Worm (Caenorhabditis elegans) whole organism, L4 larva: ENCODE measurements around the gene nhr-173.

Source experiments
- D1046.2 ChIP-seq: fragments of 200-800 bp; sonication (Bioruptor generic); IDR thresholded peaks from 2 replicates; pipeline ENCODE4 v1.3.6; 2022; ENCODE audit warnings: missing genetic modification characterization, missing compliant biosample characterization
- F37D6.2 ChIP-seq: sonication (generic microtip); optimal IDR thresholded peaks from 2 replicates; lab custom pipeline; 2016; ENCODE audit warnings: mild to moderate bottlenecking, missing genetic modification characterization, missing compliant biosample characterization
- Y105C5A.15 ChIP-seq: fragments of 200-800 bp; sonication (Bioruptor generic); IDR thresholded peaks from 2 replicates; pipeline ENCODE4 v1.3.6; 2022; ENCODE audit warnings: missing genetic modification characterization, missing compliant biosample characterization
- ZK546.5 ChIP-seq, 2 experiments: sonication (generic microtip); optimal IDR thresholded peaks; 2 replicates each; lab custom pipeline; 2017; ENCODE audit warnings: missing biosample characterization in 2 of 2, missing genetic modification characterization in 2 of 2
- aly-2 ChIP-seq: sonication (generic microtip); optimal IDR thresholded peaks from 2 replicates; lab custom pipeline; 2018; ENCODE audit warnings: missing biosample characterization, missing genetic modification characterization
- ceh-20 ChIP-seq: fragments of 200-800 bp; sonication (Bioruptor generic); IDR thresholded peaks from 2 replicates; pipeline ENCODE4 v1.3.6; 2022; ENCODE audit warnings: missing genetic modification reagents, missing genetic modification characterization, missing compliant biosample characterization
- ceh-32 ChIP-seq: sonication (generic microtip); optimal IDR thresholded peaks from 2 replicates; lab custom pipeline; 2016; ENCODE audit warnings: mild to moderate bottlenecking, missing genetic modification characterization, missing compliant biosample characterization; ENCODE audit not compliant: poor library complexity
- ceh-82 ChIP-seq: sonication (generic microtip); optimal IDR thresholded peaks from 2 replicates; lab custom pipeline; 2017; ENCODE audit warnings: missing biosample characterization, missing genetic modification characterization
- ces-1 ChIP-seq: fragments of 150-350 bp; sonication (generic microtip); optimal IDR thresholded peaks from 4 replicates; lab custom pipeline; 2014; ENCODE audit warnings: missing biosample characterization, missing genetic modification reagents, missing genetic modification characterization
- cey-2 ChIP-seq: sonication (generic microtip); optimal IDR thresholded peaks from 3 replicates; lab custom pipeline; 2017; ENCODE audit warnings: missing genetic modification characterization, mild to moderate bottlenecking, missing compliant biosample characterization, antibody characterized with exemption, borderline replicate concordance; ENCODE audit not compliant: insufficient read depth
- ctbp-1 ChIP-seq: fragments of 200-800 bp; sonication (Bioruptor generic); IDR thresholded peaks from 2 replicates; pipeline ENCODE4 v1.3.6; 2022; ENCODE audit warnings: missing genetic modification reagents, missing genetic modification characterization, missing compliant biosample characterization
- daf-12 ChIP-seq: fragments of 150-350 bp; optimal IDR thresholded peaks from 2 replicates; lab custom pipeline; 2014; ENCODE audit warnings: missing biosample characterization, missing genetic modification reagents, missing genetic modification characterization
- daf-16 ChIP-seq, 3 experiments: sonication (generic microtip); optimal IDR thresholded peaks; 2 replicates each; lab custom pipeline; 2016 to 2017; ENCODE audit warnings: missing genetic modification characterization in 3 of 3, missing genetic modification reagents in 3 of 3, mild to moderate bottlenecking in 2 of 3, missing compliant biosample characterization in 2 of 3, missing biosample characterization in 1 of 3, moderate library complexity in 1 of 3
- daf-8 ChIP-seq: fragments of 200-800 bp; sonication (Bioruptor generic); IDR thresholded peaks from 2 replicates; pipeline ENCODE4 v1.3.6; 2022; ENCODE audit warnings: missing genetic modification characterization, missing compliant biosample characterization
- dmd-6 ChIP-seq: fragments of 200-800 bp; sonication (Bioruptor generic); IDR thresholded peaks from 2 replicates; pipeline ENCODE4 v1.3.6; 2022; ENCODE audit warnings: missing genetic modification reagents, missing genetic modification characterization, missing compliant biosample characterization
- dpl-1 ChIP-seq: fragments of 150-350 bp; optimal IDR thresholded peaks from 2 replicates; lab custom pipeline; 2014; ENCODE audit warnings: missing biosample characterization, missing genetic modification reagents, missing genetic modification characterization
- dve-1 ChIP-seq: sonication (generic microtip); optimal IDR thresholded peaks from 2 replicates; lab custom pipeline; 2017; ENCODE audit warnings: antibody characterized with exemption, mild to moderate bottlenecking, missing genetic modification characterization, missing compliant biosample characterization; ENCODE audit not compliant: insufficient read depth
- gei-8 ChIP-seq: fragments of 200-800 bp; sonication (Bioruptor generic); optimal IDR thresholded peaks from 2 replicates; lab custom pipeline; 2018; ENCODE audit warnings: mild to moderate bottlenecking, missing genetic modification characterization, missing compliant biosample characterization
- hif-1 ChIP-seq, 2 experiments: sonication (generic microtip); optimal IDR thresholded peaks; 2 replicates each; lab custom pipeline; 2016 to 2017; ENCODE audit warnings: missing compliant biosample characterization in 2 of 2, missing genetic modification characterization in 2 of 2, missing genetic modification reagents in 2 of 2, missing genotype in 2 of 2, mild to moderate bottlenecking in 1 of 2
- hlh-11 ChIP-seq: fragments of 200-800 bp; sonication (Bioruptor generic); optimal IDR thresholded peaks from 2 replicates; lab custom pipeline; 2018; ENCODE audit warnings: mild to moderate bottlenecking, missing genetic modification characterization, missing compliant biosample characterization
- hlh-30 ChIP-seq: sonication (generic microtip); optimal IDR thresholded peaks from 2 replicates; lab custom pipeline; 2017; ENCODE audit warnings: antibody characterized with exemption, mild to moderate bottlenecking, missing genetic modification characterization, missing compliant biosample characterization; ENCODE audit not compliant: insufficient read depth
- jun-1 ChIP-seq: fragments of 150-350 bp; optimal IDR thresholded peaks from 2 replicates; lab custom pipeline; 2014; ENCODE audit warnings: missing biosample characterization, missing genetic modification reagents, missing genetic modification characterization
- lim-7 ChIP-seq: fragments of 200-800 bp; sonication (Bioruptor generic); IDR thresholded peaks from 2 replicates; pipeline ENCODE4 v1.3.6; 2022; ENCODE audit warnings: missing genetic modification characterization, missing compliant biosample characterization
- lin-1 ChIP-seq: fragments of 200-800 bp; sonication (Bioruptor generic); IDR thresholded peaks from 2 replicates; pipeline ENCODE4 v1.3.6; 2022; ENCODE audit warnings: missing genetic modification reagents, missing genetic modification characterization, missing compliant biosample characterization
- lin-13 ChIP-seq: fragments of 150-350 bp; optimal IDR thresholded peaks from 2 replicates; lab custom pipeline; 2014; ENCODE audit warnings: missing biosample characterization, missing genetic modification reagents, missing genetic modification characterization
- lin-29 ChIP-seq: fragments of 200-800 bp; sonication (Bioruptor generic); IDR thresholded peaks from 2 replicates; pipeline ENCODE4 v1.3.6; 2022; ENCODE audit warnings: missing genetic modification reagents, missing genetic modification characterization, missing compliant biosample characterization
- lin-38 ChIP-seq: fragments of 200-800 bp; sonication (Bioruptor generic); IDR thresholded peaks from 2 replicates; pipeline ENCODE4 v1.3.6; 2022; ENCODE audit warnings: missing genetic modification reagents, missing genetic modification characterization, missing compliant biosample characterization
- lin-39 ChIP-seq: fragments of 150-350 bp; optimal IDR thresholded peaks from 2 replicates; lab custom pipeline; 2014; ENCODE audit warnings: missing biosample characterization, missing genetic modification reagents, missing genetic modification characterization
- mdt-29 ChIP-seq: fragments of 200-800 bp; sonication (Bioruptor generic); IDR thresholded peaks from 2 replicates; pipeline ENCODE4 v1.3.6; 2022; ENCODE audit warnings: missing genetic modification reagents, missing genetic modification characterization, missing compliant biosample characterization
- mep-1 ChIP-seq: fragments of 150-350 bp; sonication (generic microtip); optimal IDR thresholded peaks from 3 replicates; lab custom pipeline; 2014; ENCODE audit warnings: missing biosample characterization, missing genetic modification characterization
- nhr-102 ChIP-seq: sonication (generic microtip); optimal IDR thresholded peaks from 2 replicates; lab custom pipeline; 2016; ENCODE audit warnings: mild to moderate bottlenecking, missing genetic modification characterization, moderate library complexity, missing compliant biosample characterization
- nhr-28 ChIP-seq: fragments of 150-350 bp; optimal IDR thresholded peaks from 2 replicates; lab custom pipeline; 2014; ENCODE audit warnings: missing biosample characterization, missing genetic modification characterization
- nhr-48 ChIP-seq: sonication (generic microtip); optimal IDR thresholded peaks from 2 replicates; lab custom pipeline; 2016; ENCODE audit warnings: mild to moderate bottlenecking, missing genetic modification characterization, missing compliant biosample characterization
- nhr-77 ChIP-seq: fragments of 150-350 bp; optimal IDR thresholded peaks from 2 replicates; lab custom pipeline; 2014; ENCODE audit warnings: missing biosample characterization, missing genetic modification characterization
- php-3 ChIP-seq: fragments of 200-800 bp; sonication (Bioruptor generic); IDR thresholded peaks from 2 replicates; pipeline ENCODE4 v1.3.6; 2022; ENCODE audit warnings: missing genetic modification reagents, missing genetic modification characterization, missing compliant biosample characterization
- pqm-1 ChIP-seq: sonication (generic microtip); optimal IDR thresholded peaks from 2 replicates; lab custom pipeline; 2017; ENCODE audit warnings: missing biosample characterization, missing genetic modification characterization
- rbr-2 ChIP-seq: sonication (generic microtip); optimal IDR thresholded peaks from 2 replicates; lab custom pipeline; 2016; ENCODE audit warnings: missing genotype, missing genetic modification characterization, missing compliant biosample characterization
- saeg-2 ChIP-seq: fragments of 200-800 bp; sonication (Bioruptor generic); IDR thresholded peaks from 2 replicates; pipeline ENCODE4 v1.3.6; 2022; ENCODE audit warnings: missing genetic modification reagents, missing genetic modification characterization, missing compliant biosample characterization
- skn-1 ChIP-seq: fragments of 150-350 bp; optimal IDR thresholded peaks from 2 replicates; lab custom pipeline; 2014; ENCODE audit warnings: missing biosample characterization, missing genetic modification characterization
- snpc-1.2 ChIP-seq: fragments of 200-800 bp; sonication (Bioruptor generic); IDR thresholded peaks from 2 replicates; pipeline ENCODE4 v1.3.6; 2022; ENCODE audit warnings: missing genetic modification reagents, missing genetic modification characterization, missing compliant biosample characterization
- snpc-4 ChIP-seq: fragments of 150-350 bp; optimal IDR thresholded peaks from 2 replicates; lab custom pipeline; 2014; ENCODE audit warnings: missing biosample characterization, missing genetic modification characterization
- spr-3 ChIP-seq: fragments of 200-800 bp; sonication (Bioruptor generic); optimal IDR thresholded peaks from 2 replicates; lab custom pipeline; 2018; ENCODE audit warnings: mild to moderate bottlenecking, missing genetic modification characterization, missing compliant biosample characterization
- unc-130 ChIP-seq: sonication (generic microtip); optimal IDR thresholded peaks from 2 replicates; lab custom pipeline; 2016; ENCODE audit warnings: missing genetic modification reagents, missing genetic modification characterization, missing compliant biosample characterization
- unc-62 ChIP-seq, 3 experiments: fragments of 150-350 bp in 1 of 3; sonication (generic microtip); optimal IDR thresholded peaks in 2 of 3; peaks in 1 of 3; 1 replicate in 1 of 3; 2 replicates in 2 of 3; lab custom pipeline; 2014 to 2017; ENCODE audit warnings: missing biosample characterization in 3 of 3, missing genetic modification characterization in 3 of 3, missing genetic modification reagents in 3 of 3, missing genotype in 1 of 3
- vab-7 ChIP-seq: fragments of 200-800 bp; sonication (Bioruptor generic); IDR thresholded peaks from 2 replicates; pipeline ENCODE4 v1.3.6; 2022; ENCODE audit warnings: missing genetic modification reagents, missing genetic modification characterization, missing compliant biosample characterization
- zag-1 ChIP-seq: fragments of 150-350 bp; optimal IDR thresholded peaks from 2 replicates; lab custom pipeline; 2014; ENCODE audit warnings: missing biosample characterization, missing genetic modification characterization
- zip-2 ChIP-seq: fragments of 150-350 bp; optimal IDR thresholded peaks from 2 replicates; lab custom pipeline; 2014; ENCODE audit warnings: missing biosample characterization, missing genetic modification characterization
- ztf-11 ChIP-seq: fragments of 150-350 bp; optimal IDR thresholded peaks from 2 replicates; lab custom pipeline; 2014; ENCODE audit warnings: missing biosample characterization, missing genetic modification characterization

nhr-173 gene

ce11 chrX:6655163-6655562 lies at the start of gene nhr-173:
nhr-173 (plus strand) TSS chrX:6655528.
- TF ChIP-seq mep-1 (tag; lab: Kevin White, UChicago) (no peak), ctbp-1 (GFP tag; lab: Robert Waterston, UW) (no peak), lin-1 (GFP tag; lab: Robert Waterston, UW) (no peak), php-3 (GFP tag; lab: Robert Waterston, UW) (no peak), lin-39 (tag; lab: Kevin White, UChicago) (no peak), mdt-29 (GFP tag; lab: Robert Waterston, UW) (no peak), nhr-48 (tag; lab: Kevin White, UChicago) (no peak), saeg-2 (GFP tag; lab: Robert Waterston, UW) (no peak), zip-2 (tag; lab: Kevin White, UChicago) (no peak), hif-1 (tag; optimal IDR thresholded peaks at IDR 0.05; lab: Kevin White, UChicago) (no peak), nhr-28 (peak; percentile 63), lim-7 (GFP tag; lab: Robert Waterston, UW) (no peak), pqm-1 (no peak), gei-8 (GFP tag; lab: Kevin White, UChicago) (no peak), nhr-102 (tag; lab: Kevin White, UChicago) (no peak), dve-1 (tag; lab: Kevin White, UChicago) (peak; percentile 10), Y105C5A.15 (GFP tag; lab: Robert Waterston, UW) (no peak), zag-1 (tag; lab: Kevin White, UChicago) (no peak), F37D6.2 (no peak), daf-8 (GFP tag; lab: Robert Waterston, UW) (no peak), hlh-11 (peak; percentile 29), daf-12 (tag; lab: Kevin White, UChicago) (no peak), D1046.2 (no peak), dpl-1 (GFP tag; lab: Kevin White, UChicago) (no peak), ceh-82 (no peak), hlh-30 (peak; percentile 27), aly-2 (tag; lab: Kevin White, UChicago) (no peak), cey-2 (tag; lab: Kevin White, UChicago) (no peak), vab-7 (no peak), jun-1 (tag; lab: Kevin White, UChicago) (no peak), rbr-2 (tag; lab: Kevin White, UChicago) (no peak), skn-1 (no peak), spr-3 (GFP tag; lab: Kevin White, UChicago) (no peak), nhr-77 (tag; lab: Kevin White, UChicago) (no peak), lin-38 (GFP tag; lab: Robert Waterston, UW) (no peak), ZK546.5 (tag; optimal IDR thresholded peaks at IDR 0.05; lab: Kevin White, UChicago) (no peak), daf-16 (GFP tag; optimal IDR thresholded peaks at IDR 0.05; lab: Kevin White, UChicago) (no peak), daf-16 (tag; optimal IDR thresholded peaks at IDR 0.05; lab: Kevin White, UChicago) (peak; percentile 60), ceh-32 (tag; lab: Kevin White, UChicago) (no peak), lin-13 (GFP tag; lab: Kevin White, UChicago) (no peak), unc-62 (GFP tag; optimal IDR thresholded peaks at IDR 0.05 in 1 of 2; lab: Kevin White, UChicago) (no peak), unc-62 (tag; optimal IDR thresholded peaks at IDR 0.05; lab: Kevin White, UChicago) (no peak), snpc-1.2 (GFP tag; lab: Robert Waterston, UW) (no peak), ces-1 (GFP tag; lab: Kevin White, UChicago) (no peak), ztf-11 (tag; lab: Kevin White, UChicago) (no peak), snpc-4 (tag; lab: Kevin White, UChicago) (no peak), ceh-20 (GFP tag; lab: Robert Waterston, UW) (no peak), lin-29 (GFP tag; lab: Robert Waterston, UW) (no peak), dmd-6 (GFP tag; lab: Robert Waterston, UW) (peak; percentile 62), unc-130 (no peak)
- TF ChIP-seq, all 104 proteins: peak for 6
